Fruit fly (Drosophila melanogaster) whole organism, embryonic: Measurements from ENCODE around the gene CG17283.
A peak's percentile ranks its signal among the peaks of the same experiment; 100 is the strongest.

ENCODE experiments used
- ATbp ChIP-seq: fragments of 200-800 bp; sonication (Bioruptor generic); optimal IDR thresholded peaks from 2 replicates; lab custom pipeline; 2017; ENCODE audit warnings: missing biosample characterization, mild to moderate bottlenecking, missing genetic modification characterization, missing genetic modification reagents
- Adf1 ChIP-seq: fragments of 200-800 bp; sonication (Bioruptor generic); IDR thresholded peaks from 2 replicates; pipeline ENCODE4 v1.3.6; 2022; ENCODE audit warnings: missing biosample characterization, missing genetic modification characterization
- Bdp1 ChIP-seq: fragments of 200-800 bp; sonication (Bioruptor generic); optimal IDR thresholded peaks from 3 replicates; lab custom pipeline; 2016; ENCODE audit warnings: missing biosample characterization, missing genetic modification characterization
- Blimp-1 ChIP-seq: fragments of 200-800 bp; sonication (Bioruptor generic); optimal IDR thresholded peaks from 3 replicates; lab custom pipeline; 2018; ENCODE audit warnings: missing biosample characterization, missing genetic modification characterization, mild to moderate bottlenecking, moderate library complexity, missing genetic modification reagents
- CG10267 ChIP-seq: fragments of 200-800 bp; sonication (Bioruptor generic); optimal IDR thresholded peaks from 2 replicates; lab custom pipeline; 2018; ENCODE audit warnings: missing biosample characterization, mild to moderate bottlenecking, missing genetic modification characterization, moderate library complexity
- CG11504 ChIP-seq: fragments of 200-800 bp; sonication (Bioruptor generic); optimal IDR thresholded peaks from 3 replicates; lab custom pipeline; 2019; ENCODE audit warnings: missing biosample characterization, mild to moderate bottlenecking, missing genetic modification characterization, moderate library complexity
- CG12219 ChIP-seq: fragments of 200-800 bp; sonication (Bioruptor generic); optimal IDR thresholded peaks from 3 replicates; lab custom pipeline; 2018; ENCODE audit warnings: missing biosample characterization, mild to moderate bottlenecking, missing genetic modification characterization
- CG12236 ChIP-seq: fragments of 200-800 bp; sonication (Bioruptor generic); optimal IDR thresholded peaks from 2 replicates; lab custom pipeline; 2016; ENCODE audit warnings: missing biosample characterization, missing genetic modification characterization
- CG12659 ChIP-seq: fragments of 200-800 bp; sonication (Bioruptor generic); optimal IDR thresholded peaks from 3 replicates; lab custom pipeline; 2017; ENCODE audit warnings: mild to moderate bottlenecking, missing biosample characterization, missing genetic modification reagents, missing genetic modification characterization
- CG14441 ChIP-seq: fragments of 200-800 bp; sonication (Bioruptor generic); IDR thresholded peaks from 2 replicates; pipeline ENCODE4 v1.3.6; 2022; ENCODE audit warnings: missing biosample characterization, missing genetic modification characterization
- CG17612 ChIP-seq: fragments of 200-800 bp; sonication (Bioruptor generic); IDR thresholded peaks from 2 replicates; pipeline ENCODE4 v1.3.6; 2022; ENCODE audit warnings: missing biosample characterization, missing genetic modification characterization
- CG1792 ChIP-seq: fragments of 200-800 bp; sonication (Bioruptor generic); optimal IDR thresholded peaks from 2 replicates; lab custom pipeline; 2016; ENCODE audit warnings: missing biosample characterization, missing genetic modification characterization
- CG18262 ChIP-seq: fragments of 200-800 bp; optimal IDR thresholded peaks from 3 replicates; lab custom pipeline; 2019; ENCODE audit warnings: missing biosample characterization, mild to moderate bottlenecking, missing genetic modification characterization, moderate library complexity
- CG18764 ChIP-seq: fragments of 200-800 bp; sonication (Bioruptor generic); optimal IDR thresholded peaks from 3 replicates; lab custom pipeline; 2016; ENCODE audit warnings: missing biosample characterization, missing genetic modification characterization
- CG2116 ChIP-seq: fragments of 200-800 bp; sonication (Bioruptor generic); optimal IDR thresholded peaks from 3 replicates; lab custom pipeline; 2018; ENCODE audit warnings: missing biosample characterization, mild to moderate bottlenecking, missing genetic modification characterization
- CG2129 ChIP-seq: fragments of 200-800 bp; sonication (Bioruptor generic); IDR thresholded peaks from 2 replicates; pipeline ENCODE4 v1.3.6; 2022; ENCODE audit warnings: missing biosample characterization, missing genetic modification characterization; ENCODE audit not compliant: partially characterized antibody
- CG30020 ChIP-seq: fragments of 200-800 bp; optimal IDR thresholded peaks from 2 replicates; lab custom pipeline; 2019; ENCODE audit warnings: missing biosample characterization, mild to moderate bottlenecking, missing genetic modification characterization, moderate library complexity
- CG31388 ChIP-seq: fragments of 200-800 bp; sonication (Bioruptor generic); optimal IDR thresholded peaks from 2 replicates; lab custom pipeline; 2016; ENCODE audit warnings: missing biosample characterization, missing genetic modification characterization
- CG33557 ChIP-seq: fragments of 200-800 bp; sonication (Bioruptor generic); optimal IDR thresholded peaks from 2 replicates; lab custom pipeline; 2019; ENCODE audit warnings: missing biosample characterization, mild to moderate bottlenecking, missing genetic modification characterization, moderate library complexity
- CG4328 ChIP-seq: fragments of 200-800 bp; sonication (Bioruptor generic); optimal IDR thresholded peaks from 3 replicates; lab custom pipeline; 2017; ENCODE audit warnings: missing biosample characterization, missing genetic modification reagents, missing genetic modification characterization
- CG4820 ChIP-seq: fragments of 200-800 bp; sonication (Bioruptor generic); optimal IDR thresholded peaks from 3 replicates; lab custom pipeline; 2016; ENCODE audit warnings: missing biosample characterization, missing genetic modification characterization
- CG6272 ChIP-seq: fragments of 200-800 bp; sonication (Bioruptor generic); IDR thresholded peaks from 2 replicates; pipeline ENCODE4 v1.3.6; 2022; ENCODE audit warnings: missing biosample characterization, missing genetic modification characterization
- CG7556 ChIP-seq: fragments of 200-800 bp; sonication (Bioruptor generic); optimal IDR thresholded peaks from 2 replicates; lab custom pipeline; 2017; ENCODE audit warnings: missing biosample characterization, mild to moderate bottlenecking, missing genetic modification characterization
- CG9215 ChIP-seq: fragments of 200-800 bp; sonication (Bioruptor generic); IDR thresholded peaks from 2 replicates; pipeline ENCODE4 v1.3.6; 2022; ENCODE audit warnings: missing biosample characterization, missing genetic modification characterization
- Camta ChIP-seq: fragments of 200-800 bp; sonication (Bioruptor generic); optimal IDR thresholded peaks from 2 replicates; lab custom pipeline; 2016; ENCODE audit warnings: missing biosample characterization, missing genetic modification characterization
- ERR ChIP-seq: fragments of 200-800 bp; sonication (Bioruptor generic); optimal IDR thresholded peaks from 2 replicates; lab custom pipeline; 2016; ENCODE audit warnings: missing biosample characterization, missing genetic modification characterization
- Ets97D ChIP-seq: fragments of 200-800 bp; sonication (Bioruptor generic); optimal IDR thresholded peaks from 3 replicates; lab custom pipeline; 2016; ENCODE audit warnings: missing biosample characterization, missing genetic modification characterization
- Hmx ChIP-seq: fragments of 200-800 bp; sonication (Bioruptor generic); optimal IDR thresholded peaks from 2 replicates; lab custom pipeline; 2016; ENCODE audit warnings: missing biosample characterization, missing genetic modification characterization
- Neu2 ChIP-seq: fragments of 200-800 bp; sonication (Bioruptor generic); optimal IDR thresholded peaks from 3 replicates; lab custom pipeline; 2016; ENCODE audit warnings: missing biosample characterization, missing genetic modification characterization, borderline replicate concordance
- Xbp1 ChIP-seq: fragments of 200-800 bp; sonication (Bioruptor generic); optimal IDR thresholded peaks from 3 replicates; lab custom pipeline; 2016; ENCODE audit warnings: missing biosample characterization, mild to moderate bottlenecking, missing genetic modification characterization
- abd-A ChIP-seq: fragments of 200-800 bp; sonication (Bioruptor generic); optimal IDR thresholded peaks from 3 replicates; lab custom pipeline; 2019; ENCODE audit warnings: missing biosample characterization, mild to moderate bottlenecking, missing genetic modification characterization, moderate library complexity
- caup ChIP-seq: fragments of 200-800 bp; sonication (Bioruptor generic); optimal IDR thresholded peaks from 3 replicates; lab custom pipeline; 2017; ENCODE audit warnings: missing biosample characterization, mild to moderate bottlenecking, missing genetic modification characterization, moderate library complexity; ENCODE audit not compliant: severe bottlenecking
- chm ChIP-seq: fragments of 200-800 bp; sonication (Bioruptor generic); IDR thresholded peaks from 2 replicates; pipeline ENCODE4 v1.3.6; 2022; ENCODE audit warnings: missing biosample characterization, missing genetic modification characterization
- dimm ChIP-seq: fragments of 200-800 bp; sonication (Bioruptor generic); IDR thresholded peaks from 2 replicates; pipeline ENCODE4 v1.3.6; 2022; ENCODE audit warnings: missing biosample characterization, missing genetic modification characterization
- dmrt11E ChIP-seq: fragments of 200-800 bp; sonication (Bioruptor generic); optimal IDR thresholded peaks from 3 replicates; lab custom pipeline; 2018; ENCODE audit warnings: missing biosample characterization, mild to moderate bottlenecking, missing genetic modification characterization, moderate library complexity
- dpn ChIP-seq, 2 experiments: fragments of 200-800 bp; sonication (Bioruptor generic); optimal IDR thresholded peaks; 3 replicates each; lab custom pipeline; 2016; ENCODE audit warnings: missing biosample characterization in 2 of 2, missing genetic modification characterization in 2 of 2
- ems ChIP-seq: fragments of 200-800 bp; sonication (Bioruptor generic); optimal IDR thresholded peaks from 3 replicates; lab custom pipeline; 2016; ENCODE audit warnings: missing biosample characterization, missing genetic modification characterization
- gcm ChIP-seq: fragments of 200-800 bp; sonication (Bioruptor generic); optimal IDR thresholded peaks from 2 replicates; lab custom pipeline; 2019; ENCODE audit warnings: missing biosample characterization, mild to moderate bottlenecking, missing genetic modification characterization, moderate library complexity
- hkb ChIP-seq, 2 experiments: fragments of 200-800 bp in 1 of 2; fragments of >200 bp in 1 of 2; sonication (Bioruptor generic) in 1 of 2; IDR thresholded peaks in 1 of 2; optimal IDR thresholded peaks in 1 of 2; 2 replicates each; pipeline versions ENCODE4 v1.3.6 to Lab custom; 2017 to 2022; ENCODE audit warnings: missing biosample characterization in 1 of 2, missing genetic modification characterization in 1 of 2
- kay ChIP-seq: fragments of 200-800 bp; sonication (Bioruptor generic); optimal IDR thresholded peaks from 2 replicates; lab custom pipeline; 2016; ENCODE audit warnings: missing biosample characterization, missing genetic modification characterization
- lov ChIP-seq, 2 experiments: fragments of 200-800 bp in 1 of 2; fragments of >200 bp in 1 of 2; sonication (Bioruptor generic) in 1 of 2; IDR thresholded peaks in 1 of 2; optimal IDR thresholded peaks in 1 of 2; 2 replicates in 1 of 2; 3 replicates in 1 of 2; pipeline versions ENCODE4 v1.3.6 to Lab custom; 2017 to 2022; ENCODE audit warnings: missing biosample characterization in 1 of 2, missing genetic modification characterization in 1 of 2
- mirr ChIP-seq: fragments of 200-800 bp; sonication (Bioruptor generic); optimal IDR thresholded peaks from 3 replicates; lab custom pipeline; 2018; ENCODE audit warnings: missing biosample characterization, mild to moderate bottlenecking, missing genetic modification characterization
- peb ChIP-seq: fragments of 200-800 bp; sonication (Bioruptor generic); IDR thresholded peaks from 2 replicates; pipeline ENCODE4 v1.3.6; 2022; ENCODE audit warnings: missing biosample characterization, missing genetic modification characterization
- pho ChIP-seq: fragments of 200-800 bp; sonication (Bioruptor generic); optimal IDR thresholded peaks from 2 replicates; lab custom pipeline; 2016; ENCODE audit warnings: missing biosample characterization, missing genetic modification characterization
- sisA ChIP-seq: fragments of 200-800 bp; sonication (Bioruptor generic); IDR thresholded peaks from 2 replicates; pipeline ENCODE4 v1.3.6; 2022; ENCODE audit warnings: missing biosample characterization, missing genetic modification characterization
- sob ChIP-seq: fragments of 200-800 bp; sonication (Bioruptor generic); IDR thresholded peaks from 2 replicates; pipeline ENCODE4 v1.3.6; 2022; ENCODE audit warnings: missing biosample characterization, missing genetic modification characterization
- sr ChIP-seq: fragments of 200-800 bp; sonication (Bioruptor generic); IDR thresholded peaks from 3 replicates; pipeline ENCODE4 v1.3.6; 2022; ENCODE audit warnings: missing biosample characterization, missing genetic modification characterization
- vvl ChIP-seq: fragments of 200-800 bp; sonication (Bioruptor generic); IDR thresholded peaks from 2 replicates; pipeline ENCODE4 v1.3.6; 2022; ENCODE audit warnings: missing biosample characterization, missing genetic modification characterization

The CG17283 gene

DNA sequence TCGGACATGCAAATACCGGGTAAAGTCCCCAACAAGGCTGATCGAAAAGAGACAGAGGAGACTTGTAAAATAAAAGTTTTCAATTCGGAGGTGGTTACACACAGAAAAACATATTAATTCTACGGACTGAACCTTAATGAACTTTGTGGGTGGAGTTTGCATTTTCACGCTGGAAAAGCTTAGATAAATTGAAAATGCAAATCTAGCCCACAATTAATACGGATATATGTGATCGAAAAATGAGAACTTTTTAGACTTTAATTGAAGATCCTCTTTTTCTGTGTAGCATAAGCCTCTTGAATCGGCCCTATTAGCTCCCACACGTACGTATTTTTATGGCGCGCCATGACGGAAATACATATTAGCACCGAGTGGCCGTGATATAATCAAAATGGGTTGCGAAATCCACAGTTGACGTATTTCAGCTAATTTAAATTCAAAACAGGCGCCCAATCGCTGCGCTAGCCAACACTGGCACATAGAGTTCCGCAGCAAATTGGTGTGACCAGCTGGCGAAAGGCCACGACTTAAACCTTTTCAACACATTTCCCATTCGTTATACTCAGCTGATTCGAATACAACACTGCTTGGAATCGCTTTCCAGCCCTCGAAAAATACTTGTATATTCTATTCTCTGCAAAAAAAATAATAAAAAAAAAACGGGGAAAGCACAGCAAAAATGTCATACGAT is 22.2 kb upstream of the CG17283 start (continued):
- TF ChIP-seq chm (GFP tag; lab: Robert Waterston, UW) (no peak; the same call in 1 of the 2 replicates), CG14441 (GFP tag; lab: Robert Waterston, UW) (peak; percentile 63), Blimp-1 (GFP tag; lab: Kevin White, UChicago) (peak; percentile 21), CG12659 (GFP tag; lab: Kevin White, UChicago) (peak; percentile 81), CG2116 (peak; percentile 99), hkb (optimal IDR thresholded peaks at IDR 0.05; lab: Kevin White, UChicago) (peak; percentile 43), hkb (GFP tag; IDR thresholded peaks at IDR 0.05; lab: Robert Waterston, UW) (peak; percentile 52; the same call in 1 of the 2 replicates), lov (optimal IDR thresholded peaks at IDR 0.05; lab: Kevin White, UChicago) (no peak), lov (GFP tag; IDR thresholded peaks at IDR 0.05; lab: Robert Waterston, UW) (peak; percentile 66; the same call in 2 of the 3 replicates), CG1792 (GFP tag; lab: Kevin White, UChicago) (peak; percentile 56), pho (peak; percentile 56), Camta (GFP tag; lab: Kevin White, UChicago) (peak; percentile 44), ATbp (GFP tag; lab: Kevin White, UChicago) (no peak), CG7556 (peak; percentile 37), CG31388 (no peak), Adf1 (GFP tag; lab: Robert Waterston, UW) (peak; percentile 42; the same call in 1 of the 2 replicates), CG33557 (peak; percentile 8), CG12236 (GFP tag; lab: Kevin White, UChicago) (no peak), caup (peak; percentile 81), CG4328 (GFP tag; lab: Kevin White, UChicago) (no peak), Xbp1 (peak; percentile 76), dimm (GFP tag; lab: Robert Waterston, UW) (no peak), CG4820 (peak; percentile 15), sisA (no peak; the same call in 1 of the 2 replicates), CG6272 (GFP tag; lab: Robert Waterston, UW) (no peak), CG18764 (GFP tag; lab: Kevin White, UChicago) (peak; percentile 4), CG2129 (GFP tag; lab: Robert Waterston, UW) (no peak), CG18262 (peak; percentile 28), kay (peak; percentile 28), CG9215 (0 out of 2 replicates have a peak, but pooled peaks have one; percentile 30), gcm (GFP tag; lab: Kevin White, UChicago) (no peak), Bdp1 (GFP tag; lab: Kevin White, UChicago) (peak; percentile 59), sr (GFP tag; lab: Robert Waterston, UW) (peak; percentile 50; the same call in 1 of the 3 replicates), Hmx (no peak), Neu2 (GFP tag; lab: Kevin White, UChicago) (no peak), CG17612 (GFP tag; lab: Robert Waterston, UW) (no peak; the same call in 1 of the 2 replicates), sob (GFP tag; lab: Robert Waterston, UW) (peak; percentile 84), mirr (GFP tag; lab: Kevin White, UChicago) (peak; percentile 24), ems (GFP tag; lab: Kevin White, UChicago) (peak; percentile 41), CG11504 (tag; lab: Kevin White, UChicago) (peak; percentile 71), Ets97D (GFP tag; lab: Kevin White, UChicago) (peak; percentile 94), CG30020 (tag; lab: Kevin White, UChicago) (peak; percentile 31), peb (GFP tag; lab: Robert Waterston, UW) (no peak), ERR (GFP tag; lab: Kevin White, UChicago) (peak; percentile 58), abd-A (peak; percentile 28), vvl (GFP tag; lab: Robert Waterston, UW) (peak; percentile 91), dmrt11E (tag; lab: Kevin White, UChicago) (peak; percentile 16), CG10267 (tag; lab: Kevin White, UChicago) (peak; percentile 98), dpn (GFP tag; optimal IDR thresholded peaks at IDR 0.05; lab: Kevin White, UChicago) (peak; percentile 58 to 77), CG12219 (GFP tag; lab: Kevin White, UChicago) (peak; percentile 19)
